Fruit fly (Drosophila melanogaster): Measurements from ENCODE around the gene CG44001.

DNA sequence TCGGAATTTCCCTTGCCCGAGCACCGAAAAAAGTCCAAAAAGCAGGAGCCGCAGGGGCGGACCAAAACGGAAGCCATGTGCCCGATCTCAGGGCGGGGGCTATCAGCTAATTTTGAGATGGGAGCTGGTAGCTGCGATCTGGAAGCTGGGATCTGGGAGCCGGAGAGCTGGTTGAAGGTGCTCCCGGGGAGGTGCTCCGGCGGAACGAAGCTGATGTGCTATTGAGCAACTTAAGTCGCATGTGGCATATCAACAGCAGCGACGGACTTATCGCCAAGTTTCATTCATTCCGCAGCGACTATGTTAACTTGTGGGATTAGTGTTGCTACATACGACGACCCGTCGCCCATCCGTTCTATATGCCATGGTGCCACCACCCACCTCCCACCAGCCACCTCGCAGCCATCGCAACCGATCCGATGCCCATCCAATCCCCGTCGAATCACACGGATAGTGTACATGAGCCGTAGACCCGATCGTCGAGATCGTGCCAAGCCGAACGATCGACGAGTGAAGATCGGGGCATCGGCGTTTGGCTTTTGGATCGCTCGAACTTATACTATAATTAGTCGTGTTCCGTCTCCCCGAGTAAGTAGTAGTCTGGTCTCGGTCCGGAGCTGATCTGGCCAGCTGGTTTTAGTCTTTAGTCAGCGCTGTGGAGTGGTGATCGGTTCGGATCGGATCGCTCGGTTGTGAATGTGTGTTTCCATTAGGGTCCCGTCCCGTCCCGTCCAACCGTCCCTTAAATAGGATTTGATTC, 13.8 kb upstream of the CG44001 start, which contains the start of gene Col4a1:
- no peak for TF ChIP-seq CG8478 (optimal IDR thresholded peaks at IDR 0.05)
- TF ChIP-seq Dll (optimal IDR thresholded peaks at IDR 0.05): no peak
